Worm (Caenorhabditis elegans): ENCODE measurements around the gene B0035.22.
A peak's percentile ranks its signal among the peaks of the same experiment; 100 is the strongest.

B0035.22 gene

DNA sequence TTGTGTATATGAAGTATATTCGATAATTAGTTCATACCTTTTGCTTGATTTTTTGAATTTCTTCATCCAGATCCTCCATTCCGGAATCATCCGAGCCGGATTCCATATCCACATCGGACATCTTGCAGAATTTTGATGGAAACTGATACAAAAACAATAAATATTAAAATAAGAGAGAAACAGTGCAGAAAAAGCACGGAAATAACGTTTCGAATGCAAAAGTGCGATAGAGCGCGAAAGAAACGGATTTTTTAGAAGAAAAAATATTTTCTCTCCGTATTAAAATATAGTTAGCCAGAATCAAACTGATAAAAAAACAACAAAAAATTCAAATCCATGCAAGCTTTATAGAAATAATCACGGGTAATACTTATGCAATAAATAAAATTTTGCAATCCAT, 17.8 kb downstream of the B0035.22 start, which contains the start of gene sart-3 (continued):
- no peak for TF ChIP-seq nfya-2 (GFP tag; IDR thresholded peaks at IDR 0.05)
- no peak for TF ChIP-seq ceh-40 (GFP tag; IDR thresholded peaks at IDR 0.05)
- TF ChIP-seq madf-8 (GFP tag; conservative IDR thresholded peaks at IDR 0.05) = no peak
- TF ChIP-seq T26A5.8 (tag; optimal IDR thresholded peaks at IDR 0.05) = no peak
- TF ChIP-seq lin-54 (GFP tag; optimal IDR thresholded peaks at IDR 0.05) = peak; percentile 5

DNA sequence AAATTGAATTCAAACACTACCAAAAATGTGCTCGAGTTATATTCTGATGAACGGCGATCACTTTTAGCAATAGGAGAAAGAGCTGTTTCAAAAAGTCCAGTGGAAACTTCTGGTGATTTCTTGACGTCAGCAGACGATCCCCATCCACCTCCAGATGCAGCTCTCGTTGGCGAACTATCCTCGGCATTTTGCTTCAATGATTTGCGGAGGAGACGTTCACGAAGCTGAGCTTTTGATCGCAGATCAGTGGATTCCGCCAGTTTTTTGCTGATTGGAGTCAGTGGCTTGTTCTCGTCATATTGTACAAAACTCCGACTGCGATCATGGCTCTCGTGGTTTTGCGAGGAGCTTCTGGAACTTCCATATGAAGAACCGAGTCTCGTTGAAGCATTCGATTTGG, 21.2 kb downstream of the B0035.22 start:
- no peak for TF ChIP-seq ets-4 (GFP tag; optimal IDR thresholded peaks at IDR 0.05)
- TF ChIP-seq madf-8 (GFP tag; conservative IDR thresholded peaks at IDR 0.05) = no peak
- TF ChIP-seq Y67H2A.10 (GFP tag; conservative IDR thresholded peaks at IDR 0.05) = no peak
- TF ChIP-seq C17E4.6 (GFP tag; IDR thresholded peaks at IDR 0.05) = no peak
- no peak for TF ChIP-seq unc-130 (GFP tag; optimal IDR thresholded peaks at IDR 0.05)
- TF ChIP-seq sptf-2 (GFP tag; optimal IDR thresholded peaks at IDR 0.05) = no peak
- no peak for TF ChIP-seq Y95B8A.8 (GFP tag; IDR thresholded peaks at IDR 0.05)
- TF ChIP-seq nfya-2 (GFP tag; IDR thresholded peaks at IDR 0.05) = no peak
- TF ChIP-seq zfh-2 (GFP tag; conservative IDR thresholded peaks at IDR 0.05) = no peak
- no peak for TF ChIP-seq lsl-1 (GFP tag; optimal IDR thresholded peaks at IDR 0.05)
- no peak for TF ChIP-seq ztf-28 (GFP tag; IDR thresholded peaks at IDR 0.05)
- no peak for TF ChIP-seq atf-7 (tag; optimal IDR thresholded peaks at IDR 0.05)
- TF ChIP-seq ceh-79 (tag; optimal IDR thresholded peaks at IDR 0.05) = no peak

DNA sequence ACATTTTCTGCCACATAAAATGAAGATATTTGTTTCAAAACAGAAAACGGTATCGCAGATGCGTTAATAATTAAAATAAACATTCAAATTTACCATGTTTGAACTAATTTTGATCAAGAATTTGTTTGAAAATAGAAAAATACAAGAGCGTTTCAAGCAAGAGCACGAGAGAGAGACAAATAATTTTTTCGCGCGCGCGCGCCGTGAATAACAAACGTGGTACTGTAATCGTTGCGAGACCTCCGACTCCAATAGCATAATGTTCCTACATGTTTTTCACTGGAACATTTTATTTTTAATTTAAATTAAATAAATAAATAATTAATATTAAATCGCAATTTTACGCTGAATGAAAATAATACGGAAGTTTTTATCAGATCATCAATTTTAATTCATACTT, 22.1 kb downstream of the B0035.22 start, which contains the start of gene F54E12.2:
TSS of gene F54E12.2 (minus strand) at position 164 of the 400 bp plus-strand sequence.
- TF ChIP-seq tbx-9 (tag; optimal IDR thresholded peaks at IDR 0.05; ENCODE audit: borderline replicate concordance) (no peak), lin-40 (tag; optimal IDR thresholded peaks at IDR 0.05) (no peak), zim-3 (tag; optimal IDR thresholded peaks at IDR 0.05) (no peak), nhr-179 (tag; optimal IDR thresholded peaks at IDR 0.05) (no peak), hsf-1 (GFP tag; IDR thresholded peaks at IDR 0.05) (peak; percentile 91), Y79H2A.3 (GFP tag; conservative IDR thresholded peaks at IDR 0.05) (peak; percentile 90), F22D6.2 (tag; optimal IDR thresholded peaks at IDR 0.05) (no peak), ztf-6 (GFP tag; IDR thresholded peaks at IDR 0.05) (no peak), lsl-1 (GFP tag; optimal IDR thresholded peaks at IDR 0.05) (peak; percentile 97), hmg-20 (GFP tag; IDR thresholded peaks at IDR 0.05) (no peak), K11D2.4 (GFP tag; IDR thresholded peaks at IDR 0.05) (no peak), aptf-3 (GFP tag; IDR thresholded peaks at IDR 0.05) (no peak), ets-4 (GFP tag; optimal IDR thresholded peaks at IDR 0.05) (no peak), F37B4.10 (GFP tag; IDR thresholded peaks at IDR 0.05) (no peak), snpc-1.3 (tag; optimal IDR thresholded peaks at IDR 0.05; ENCODE audit: insufficient read depth) (peak; percentile 88), madf-3 (GFP tag; IDR thresholded peaks at IDR 0.05) (peak; percentile 91), B0336.3 (GFP tag; IDR thresholded peaks at IDR 0.05) (no peak), sdz-38 (tag; optimal IDR thresholded peaks at IDR 0.05) (no peak), pha-4 (tag; optimal IDR thresholded peaks at IDR 0.05) (no peak), tbp1 (GFP tag; optimal IDR thresholded peaks at IDR 0.05) (peak; percentile 68), egl-44 (GFP tag; IDR thresholded peaks at IDR 0.05) (no peak), nhr-27 (tag; optimal IDR thresholded peaks at IDR 0.05) (no peak), ztf-3 (GFP tag; optimal IDR thresholded peaks at IDR 0.05) (no peak), ceh-79 (tag; optimal IDR thresholded peaks at IDR 0.05) (no peak), xnd-1 (tag; optimal IDR thresholded peaks at IDR 0.05) (peak; percentile 95), lir-1 (GFP tag; conservative IDR thresholded peaks at IDR 0.05) (no peak; the same call in 1 of the 2 replicates), attf-6 (GFP tag; IDR thresholded peaks at IDR 0.05) (peak; percentile 68), ZK185.1 (tag; optimal IDR thresholded peaks at IDR 0.05; ENCODE audit: poor library complexity, severe bottlenecking) (no peak), pbrm-1 (GFP tag; IDR thresholded peaks at IDR 0.05) (peak; percentile 78), snpc-4 (GFP tag; optimal IDR thresholded peaks at IDR 0.05) (no peak), snpc-4 (tag; optimal IDR thresholded peaks at IDR 0.05) (peak in 2 of 4 experiments; percentile 18 to 31), mel-28 (tag; optimal IDR thresholded peaks at IDR 0.05; ENCODE audit: borderline replicate concordance) (no peak), somi-1 (GFP tag; optimal IDR thresholded peaks at IDR 0.05) (no peak), Y53F4B.3 (GFP tag; IDR thresholded peaks at IDR 0.05) (peak; percentile 45; the same call in 1 of the 2 replicates)
